Worm (Caenorhabditis elegans): ENCODE data around the gene nep-17.
A peak's percentile ranks its signal among the peaks of the same experiment; 100 is the strongest.

nep-17 gene

ce11 chrII:13477230-13477629 is 30.4 kb upstream of the nep-17 start:
- peak; percentile 16 for TF ChIP-seq F13H6.1 (tag; optimal IDR thresholded peaks at IDR 0.05)
- peak; percentile 73 for TF ChIP-seq C34F6.9 (tag; optimal IDR thresholded peaks at IDR 0.05)
- TF ChIP-seq mbf-1 (tag; optimal IDR thresholded peaks at IDR 0.05) = no peak
- peak; percentile 5 for TF ChIP-seq ama-1 (optimal IDR thresholded peaks at IDR 0.05)
- peak; percentile 2 for TF ChIP-seq nhr-25 (tag; optimal IDR thresholded peaks at IDR 0.05)
- TF ChIP-seq nhr-129 (tag; optimal IDR thresholded peaks at IDR 0.05) = peak; percentile 24
- TF ChIP-seq gmeb-1 (tag; optimal IDR thresholded peaks at IDR 0.05) = peak; percentile 77
- peak; percentile 46 to 71 for TF ChIP-seq lsy-2 (tag; optimal IDR thresholded peaks at IDR 0.05)
- TF ChIP-seq lin-13 (GFP tag; optimal IDR thresholded peaks at IDR 0.05) = peak; percentile 29
- TF ChIP-seq nhr-21 (tag; optimal IDR thresholded peaks at IDR 0.05) = peak; percentile 2
- no peak for TF ChIP-seq nhr-11 (tag; optimal IDR thresholded peaks at IDR 0.05)
- no peak for TF ChIP-seq blmp-1 (tag; optimal IDR thresholded peaks at IDR 0.05; ENCODE audit: insufficient read depth)
- TF ChIP-seq ztf-11 (tag; optimal IDR thresholded peaks at IDR 0.05) = no peak
- TF ChIP-seq sma-3 (GFP tag; optimal IDR thresholded peaks at IDR 0.05) = peak; percentile 44
- TF ChIP-seq nhr-23 (tag; optimal IDR thresholded peaks at IDR 0.05) = no peak
- TF ChIP-seq unc-55 (GFP tag; optimal IDR thresholded peaks at IDR 0.05) = peak; percentile 73
- no peak for TF ChIP-seq skn-1 (tag; optimal IDR thresholded peaks at IDR 0.05)
- TF ChIP-seq crh-2 (tag; optimal IDR thresholded peaks at IDR 0.05) = peak; percentile 48
- no peak for TF ChIP-seq ceh-16 (tag; optimal IDR thresholded peaks at IDR 0.05)
- TF ChIP-seq sma-9 (GFP tag; optimal IDR thresholded peaks at IDR 0.05) = peak; percentile 29
- no peak for TF ChIP-seq sma-9 (tag; optimal IDR thresholded peaks at IDR 0.05)

DNA sequence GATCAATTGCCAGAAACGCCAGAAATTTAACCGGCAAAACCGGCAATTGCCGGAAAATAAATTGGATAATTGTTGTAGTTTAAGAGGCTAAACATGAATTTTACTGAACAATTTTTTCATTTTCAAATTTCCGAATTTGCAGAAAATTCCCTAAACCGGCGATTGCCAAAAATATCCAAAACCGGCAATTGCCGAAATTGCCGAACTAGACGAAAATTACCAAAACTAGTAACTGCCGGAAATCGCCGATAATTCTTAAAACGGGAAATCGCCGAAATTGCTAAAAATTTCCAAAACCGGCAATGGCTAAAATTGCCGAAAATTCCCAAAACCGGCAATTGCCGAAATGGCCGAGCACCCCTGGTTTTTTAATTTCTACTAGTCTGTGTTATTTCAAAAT is 28.2 kb upstream of the nep-17 start:
- TF ChIP-seq sem-4 (tag; optimal IDR thresholded peaks at IDR 0.05) = no peak
- TF ChIP-seq skn-1 (tag; optimal IDR thresholded peaks at IDR 0.05) = no peak
- TF ChIP-seq unc-55 (GFP tag; optimal IDR thresholded peaks at IDR 0.05) = no peak
- no peak for TF ChIP-seq sma-9 (GFP tag; optimal IDR thresholded peaks at IDR 0.05)
- no peak for TF ChIP-seq sma-9 (tag; optimal IDR thresholded peaks at IDR 0.05)
- TF ChIP-seq nhr-23 (tag; optimal IDR thresholded peaks at IDR 0.05) = no peak
- TF ChIP-seq blmp-1 (tag; optimal IDR thresholded peaks at IDR 0.05; ENCODE audit: insufficient read depth) = no peak
- no peak for TF ChIP-seq nhr-12 (tag; optimal IDR thresholded peaks at IDR 0.05)
- TF ChIP-seq dmd-4 (tag; optimal IDR thresholded peaks at IDR 0.05) = no peak
- TF ChIP-seq nhr-21 (tag; optimal IDR thresholded peaks at IDR 0.05) = no peak
- no peak for TF ChIP-seq snpc-4 (tag; optimal IDR thresholded peaks at IDR 0.05)
- no peak for TF ChIP-seq ceh-82 (tag; optimal IDR thresholded peaks at IDR 0.05)
- TF ChIP-seq gmeb-1 (tag; optimal IDR thresholded peaks at IDR 0.05) = no peak
- TF ChIP-seq elt-1 (tag; optimal IDR thresholded peaks at IDR 0.05) = no peak
- TF ChIP-seq mab-5 (tag; optimal IDR thresholded peaks at IDR 0.05) = no peak
- no peak for TF ChIP-seq crh-2 (tag; optimal IDR thresholded peaks at IDR 0.05)
- no peak for TF ChIP-seq peb-1 (tag; optimal IDR thresholded peaks at IDR 0.05)

DNA sequence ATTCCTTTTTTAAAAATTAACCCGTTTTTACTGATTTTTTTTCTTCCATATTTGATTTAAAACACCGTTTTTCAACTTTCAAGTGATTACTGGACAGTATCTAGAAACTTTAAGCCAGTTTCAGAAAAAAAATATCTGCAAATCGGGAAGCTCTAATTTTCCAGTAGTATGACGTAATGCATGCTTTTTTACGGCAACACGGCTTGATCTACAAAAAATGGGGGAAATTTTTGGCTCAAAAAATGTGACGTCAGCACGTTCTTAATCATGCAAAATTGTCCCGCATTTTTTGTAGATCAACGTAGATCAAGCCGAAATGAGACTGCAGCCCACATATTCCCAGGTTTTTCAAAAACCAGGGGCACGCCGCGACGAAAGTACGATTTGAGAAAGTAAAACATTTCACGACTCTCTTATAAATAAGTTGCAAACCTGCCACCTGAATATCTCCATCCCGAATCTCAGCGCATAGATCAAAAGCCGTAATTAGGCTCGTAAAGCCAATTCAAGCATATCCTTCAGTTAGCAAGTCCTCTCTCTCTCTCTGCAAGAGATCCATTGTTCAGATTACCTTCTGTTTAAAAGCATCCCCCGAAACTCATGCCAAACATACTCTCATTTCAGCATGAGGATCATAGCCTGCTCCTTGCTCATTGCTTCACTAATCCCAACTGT is 25.7 kb upstream of the nep-17 start, which contains the start of gene E01G4.6:
TSS of gene E01G4.6 (plus strand) at position 625 of the 675 bp plus-strand sequence.
- TF ChIP-seq egl-27 (tag; optimal IDR thresholded peaks at IDR 0.05) = no peak
- no peak for TF ChIP-seq C34F6.9 (tag; optimal IDR thresholded peaks at IDR 0.05)
- TF ChIP-seq nhr-77 (tag; optimal IDR thresholded peaks at IDR 0.05) = no peak
- TF ChIP-seq dmd-4 (tag; optimal IDR thresholded peaks at IDR 0.05) = no peak
- no peak for TF ChIP-seq ceh-16 (tag; optimal IDR thresholded peaks at IDR 0.05)
- no peak for TF ChIP-seq nhr-237 (tag; optimal IDR thresholded peaks at IDR 0.05)
- no peak for TF ChIP-seq nhr-11 (tag; optimal IDR thresholded peaks at IDR 0.05)
- TF ChIP-seq lin-13 (GFP tag; optimal IDR thresholded peaks at IDR 0.05) = no peak

DNA sequence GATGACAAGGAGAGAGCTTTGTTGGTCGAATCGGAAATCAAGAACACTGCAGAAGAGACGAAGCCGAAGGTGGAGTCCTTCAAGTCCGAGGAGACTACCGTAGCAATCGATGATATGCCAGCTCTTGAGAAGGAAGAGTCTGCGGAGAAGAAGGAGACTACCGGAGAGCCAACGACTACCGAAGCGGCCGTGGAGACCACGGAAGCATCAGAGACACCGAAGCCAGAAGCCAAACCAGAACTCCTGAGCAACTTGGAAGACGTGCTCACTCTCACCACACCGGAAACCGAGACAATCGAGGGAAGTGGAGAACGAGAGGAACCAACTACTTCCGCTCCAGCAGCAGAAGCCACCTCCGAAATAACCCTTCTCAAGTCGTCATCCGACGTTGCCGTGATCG is 23.5 kb upstream of the nep-17 start:
- TF ChIP-seq crh-2 (tag; optimal IDR thresholded peaks at IDR 0.05) (no peak), ceh-16 (tag; optimal IDR thresholded peaks at IDR 0.05) (no peak), lin-39 (tag; optimal IDR thresholded peaks at IDR 0.05) (no peak), lin-13 (GFP tag; optimal IDR thresholded peaks at IDR 0.05) (no peak), gmeb-1 (tag; optimal IDR thresholded peaks at IDR 0.05) (no peak), elt-3 (tag; optimal IDR thresholded peaks at IDR 0.05) (no peak), C34F6.9 (tag; optimal IDR thresholded peaks at IDR 0.05) (no peak), nhr-10 (tag; optimal IDR thresholded peaks at IDR 0.05) (no peak), nhr-21 (tag; optimal IDR thresholded peaks at IDR 0.05) (no peak), elt-1 (tag; optimal IDR thresholded peaks at IDR 0.05) (no peak), nhr-77 (tag; optimal IDR thresholded peaks at IDR 0.05) (no peak), nhr-6 (tag; optimal IDR thresholded peaks at IDR 0.05) (no peak), zag-1 (tag; optimal IDR thresholded peaks at IDR 0.05) (no peak), lin-11 (tag; optimal IDR thresholded peaks at IDR 0.05) (no peak), ztf-1 (GFP tag; conservative IDR thresholded peaks at IDR 0.05) (no peak), Y55F3AM.14 (GFP tag; optimal IDR thresholded peaks at IDR 0.05) (no peak), F13H6.1 (tag; optimal IDR thresholded peaks at IDR 0.05) (no peak), aly-2 (tag; optimal IDR thresholded peaks at IDR 0.05) (no peak), skn-1 (tag; optimal IDR thresholded peaks at IDR 0.05) (no peak), mbf-1 (tag; optimal IDR thresholded peaks at IDR 0.05) (no peak)

All from whole organism, L2 larva.